Fruit fly (Drosophila melanogaster) whole organism, prepupa: ENCODE results near the gene CG45049.

Experiments
- Blimp-1 ChIP-seq: fragments of 200-800 bp; sonication (Bioruptor generic); optimal IDR thresholded peaks from 3 replicates; lab custom pipeline; 2017; ENCODE audit warnings: missing biosample characterization, missing genetic modification characterization, mild to moderate bottlenecking, moderate library complexity, missing genetic modification reagents
- CG10631 ChIP-seq: fragments of 200-800 bp; sonication (Bioruptor generic); optimal IDR thresholded peaks from 2 replicates; lab custom pipeline; 2016; ENCODE audit warnings: missing biosample characterization, missing genetic modification characterization
- CG10669 ChIP-seq: fragments of 200-800 bp; sonication (Bioruptor generic); optimal IDR thresholded peaks from 3 replicates; lab custom pipeline; 2018; ENCODE audit warnings: missing biosample characterization, mild to moderate bottlenecking, missing genetic modification characterization, moderate library complexity
- CG11294 ChIP-seq: fragments of 200-800 bp; sonication (Bioruptor generic); IDR thresholded peaks from 2 replicates; pipeline ENCODE4 v1.3.6; 2022; ENCODE audit warnings: missing biosample characterization, missing genetic modification characterization
- CG11762 ChIP-seq: fragments of 200-800 bp; sonication (Bioruptor generic); optimal IDR thresholded peaks from 3 replicates; lab custom pipeline; 2016; ENCODE audit warnings: missing biosample characterization, missing genetic modification characterization; ENCODE audit not compliant: insufficient read depth
- CG15336 ChIP-seq: fragments of 200-800 bp; sonication (Bioruptor generic); IDR thresholded peaks from 2 replicates; pipeline ENCODE4 v1.3.6; 2022; ENCODE audit warnings: missing biosample characterization, missing genetic modification characterization
- CG1621 ChIP-seq: fragments of 200-800 bp; sonication (Bioruptor generic); optimal IDR thresholded peaks from 3 replicates; lab custom pipeline; 2018; ENCODE audit warnings: missing biosample characterization, mild to moderate bottlenecking, missing genetic modification characterization
- CG16779 ChIP-seq: fragments of 200-800 bp; sonication (Bioruptor generic); optimal IDR thresholded peaks from 3 replicates; lab custom pipeline; 2017; ENCODE audit warnings: missing biosample characterization, mild to moderate bottlenecking, missing genetic modification characterization
- CG3032 ChIP-seq: fragments of 200-800 bp; optimal IDR thresholded peaks from 2 replicates; lab custom pipeline; 2019; ENCODE audit warnings: missing biosample characterization, mild to moderate bottlenecking, missing genetic modification characterization, moderate library complexity
- CG31627 ChIP-seq: fragments of 200-800 bp; sonication (Bioruptor generic); optimal IDR thresholded peaks from 3 replicates; lab custom pipeline; 2016; ENCODE audit warnings: missing biosample characterization, missing genetic modification characterization
- CG32006 ChIP-seq: fragments of 200-800 bp; sonication (Bioruptor generic); optimal IDR thresholded peaks from 3 replicates; lab custom pipeline; 2017; ENCODE audit warnings: missing biosample characterization, mild to moderate bottlenecking, missing genetic modification characterization
- CG34406 ChIP-seq: fragments of 200-800 bp; sonication (Bioruptor generic); optimal IDR thresholded peaks from 3 replicates; lab custom pipeline; 2016; ENCODE audit warnings: missing biosample characterization, missing genetic modification characterization
- CG3919 ChIP-seq: fragments of 200-800 bp; sonication (Bioruptor generic); optimal IDR thresholded peaks from 3 replicates; lab custom pipeline; 2016; ENCODE audit warnings: missing biosample characterization, missing genetic modification characterization
- CG4318 ChIP-seq: fragments of 200-800 bp; sonication (Bioruptor generic); optimal IDR thresholded peaks from 3 replicates; lab custom pipeline; 2017; ENCODE audit warnings: missing biosample characterization, mild to moderate bottlenecking, missing genetic modification characterization
- CG6163 ChIP-seq: fragments of 200-800 bp; sonication (Bioruptor generic); IDR thresholded peaks from 3 replicates; pipeline ENCODE4 v1.3.6; 2022; ENCODE audit warnings: missing biosample characterization, missing genetic modification characterization
- CG6276 ChIP-seq: fragments of 200-800 bp; sonication (Bioruptor generic); optimal IDR thresholded peaks from 2 replicates; lab custom pipeline; 2017; ENCODE audit warnings: missing biosample characterization, mild to moderate bottlenecking, missing genetic modification characterization
- CG6792 ChIP-seq: fragments of 200-800 bp; sonication (Bioruptor generic); optimal IDR thresholded peaks from 3 replicates; lab custom pipeline; 2016; ENCODE audit warnings: missing biosample characterization, missing genetic modification characterization
- CG6854 ChIP-seq: fragments of 200-800 bp; sonication (Bioruptor generic); optimal IDR thresholded peaks from 2 replicates; lab custom pipeline; 2017; ENCODE audit warnings: missing biosample characterization, mild to moderate bottlenecking, missing genetic modification characterization
- CG7368 ChIP-seq: fragments of 200-800 bp; sonication (Bioruptor generic); optimal IDR thresholded peaks from 3 replicates; lab custom pipeline; 2016; ENCODE audit warnings: missing biosample characterization, missing genetic modification characterization
- CG8119 ChIP-seq: fragments of 200-800 bp; sonication (Bioruptor generic); IDR thresholded peaks from 3 replicates; pipeline ENCODE4 v1.3.6; 2022; ENCODE audit warnings: missing biosample characterization, missing genetic modification characterization
- CG8319 ChIP-seq: fragments of 200-800 bp; sonication (Bioruptor generic); optimal IDR thresholded peaks from 3 replicates; lab custom pipeline; 2016; ENCODE audit warnings: missing biosample characterization, missing genetic modification characterization
- CG8632 ChIP-seq: fragments of 200-800 bp; sonication (Bioruptor generic); optimal IDR thresholded peaks from 3 replicates; lab custom pipeline; 2016; ENCODE audit warnings: missing biosample characterization, missing genetic modification characterization
- CG9139 ChIP-seq: fragments of 200-800 bp; sonication (Bioruptor generic); optimal IDR thresholded peaks from 3 replicates; lab custom pipeline; 2017; ENCODE audit warnings: missing biosample characterization, mild to moderate bottlenecking, missing genetic modification characterization
- Eip75B ChIP-seq: fragments of 200-800 bp; sonication (Bioruptor generic); optimal IDR thresholded peaks from 3 replicates; lab custom pipeline; 2016; ENCODE audit warnings: missing biosample characterization, missing genetic modification characterization
- Eip78C ChIP-seq: fragments of 200-800 bp; sonication (Bioruptor generic); peaks from one replicate; lab custom pipeline; 2016; ENCODE audit warnings: missing biosample characterization, missing genetic modification characterization
- Eip93F ChIP-seq: fragments of 200-800 bp; sonication (Bioruptor generic); optimal IDR thresholded peaks from 2 replicates; lab custom pipeline; 2016; ENCODE audit warnings: missing biosample characterization, mild to moderate bottlenecking, missing genetic modification characterization
- Ets96B ChIP-seq: fragments of 200-800 bp; optimal IDR thresholded peaks from 2 replicates; lab custom pipeline; 2019; ENCODE audit warnings: missing biosample characterization, mild to moderate bottlenecking, missing genetic modification characterization, moderate library complexity
- Gug ChIP-seq: fragments of 200-800 bp; sonication (Bioruptor generic); IDR thresholded peaks from 2 replicates; pipeline ENCODE4 v1.3.6; 2022; ENCODE audit warnings: missing biosample characterization, missing genetic modification characterization
- Hr38 ChIP-seq: sonication (Bioruptor generic); optimal IDR thresholded peaks from 2 replicates; lab custom pipeline; 2016; ENCODE audit warnings: missing biosample characterization, missing genetic modification characterization
- Hr39 ChIP-seq: fragments of 200-800 bp; sonication (Bioruptor generic); optimal IDR thresholded peaks from 2 replicates; lab custom pipeline; 2016; ENCODE audit warnings: missing biosample characterization, missing genetic modification characterization
- Hr4 ChIP-seq: fragments of 200-800 bp; sonication (Bioruptor generic); optimal IDR thresholded peaks from 3 replicates; lab custom pipeline; 2016; ENCODE audit warnings: missing biosample characterization, missing genetic modification characterization
- Met ChIP-seq: fragments of 200-800 bp; sonication (Bioruptor generic); optimal IDR thresholded peaks from 3 replicates; lab custom pipeline; 2016; ENCODE audit warnings: missing biosample characterization, missing genetic modification characterization
- OdsH ChIP-seq: fragments of 200-800 bp; sonication (Bioruptor generic); optimal IDR thresholded peaks from 3 replicates; lab custom pipeline; 2016; ENCODE audit warnings: missing biosample characterization, missing genetic modification characterization
- Smox ChIP-seq: fragments of 200-800 bp; sonication (Bioruptor generic); optimal IDR thresholded peaks from 3 replicates; lab custom pipeline; 2016; ENCODE audit warnings: missing biosample characterization, missing genetic modification characterization
- Sox102F ChIP-seq: fragments of 200-800 bp; sonication (Bioruptor generic); optimal IDR thresholded peaks from 2 replicates; lab custom pipeline; 2016; ENCODE audit warnings: missing biosample characterization, mild to moderate bottlenecking, missing genetic modification characterization
- Sox15 ChIP-seq: fragments of 200-800 bp; sonication (Bioruptor generic); optimal IDR thresholded peaks from 3 replicates; lab custom pipeline; 2016; ENCODE audit warnings: missing biosample characterization, missing genetic modification characterization
- achi ChIP-seq: fragments of 200-800 bp; sonication (Bioruptor generic); optimal IDR thresholded peaks from 3 replicates; lab custom pipeline; 2016; ENCODE audit warnings: missing biosample characterization, missing genetic modification characterization
- dac ChIP-seq: fragments of 200-800 bp; sonication (Bioruptor generic); optimal IDR thresholded peaks from 2 replicates; lab custom pipeline; 2017; ENCODE audit warnings: missing biosample characterization, mild to moderate bottlenecking, missing genetic modification characterization
- dsx ChIP-seq: fragments of 200-800 bp; optimal IDR thresholded peaks from 3 replicates; lab custom pipeline; 2019; ENCODE audit warnings: missing biosample characterization, mild to moderate bottlenecking, missing genetic modification characterization, moderate library complexity; ENCODE audit not compliant: poor library complexity, severe bottlenecking
- eg ChIP-seq: fragments of 200-800 bp; sonication (Bioruptor generic); IDR thresholded peaks from 3 replicates; pipeline ENCODE4 v1.3.6; 2022; ENCODE audit warnings: missing biosample characterization, missing genetic modification characterization
- esn ChIP-seq: fragments of 200-800 bp; sonication (Bioruptor generic); optimal IDR thresholded peaks from 2 replicates; lab custom pipeline; 2016; ENCODE audit warnings: missing biosample characterization, mild to moderate bottlenecking, missing genetic modification characterization, moderate library complexity
- fd59A ChIP-seq: fragments of 200-800 bp; sonication (Bioruptor generic); optimal IDR thresholded peaks from 2 replicates; lab custom pipeline; 2017; ENCODE audit warnings: missing biosample characterization, mild to moderate bottlenecking, missing genetic modification characterization, missing genetic modification reagents
- fd85E ChIP-seq: fragments of 200-800 bp; sonication (Bioruptor generic); optimal IDR thresholded peaks from 3 replicates; lab custom pipeline; 2016; ENCODE audit warnings: missing biosample characterization, missing genetic modification characterization
- fkh ChIP-seq: fragments of 200-800 bp; sonication (Bioruptor generic); optimal IDR thresholded peaks from 3 replicates; lab custom pipeline; 2017; ENCODE audit warnings: missing biosample characterization, mild to moderate bottlenecking, missing genetic modification characterization, moderate library complexity
- lz ChIP-seq: fragments of 200-800 bp; sonication (Bioruptor generic); optimal IDR thresholded peaks from 3 replicates; lab custom pipeline; 2016; ENCODE audit warnings: missing biosample characterization, missing genetic modification characterization
- pdm3 ChIP-seq: fragments of 200-800 bp; sonication (Bioruptor generic); optimal IDR thresholded peaks from 3 replicates; lab custom pipeline; 2016; ENCODE audit warnings: missing biosample characterization, missing genetic modification characterization
- salr ChIP-seq, 2 experiments: fragments of 200-800 bp; sonication (Bioruptor generic); optimal IDR thresholded peaks; 3 replicates each; lab custom pipeline; 2016 to 2018; ENCODE audit warnings: missing biosample characterization in 2 of 2, missing genetic modification characterization in 2 of 2, mild to moderate bottlenecking in 1 of 2
- spab ChIP-seq: fragments of 200-800 bp; sonication (Bioruptor generic); optimal IDR thresholded peaks from 2 replicates; lab custom pipeline; 2017; ENCODE audit warnings: missing biosample characterization, mild to moderate bottlenecking, missing genetic modification characterization, missing genetic modification reagents
- svp ChIP-seq: fragments of 200-800 bp; sonication (Bioruptor generic); peaks from one replicate; lab custom pipeline; 2016; ENCODE audit warnings: missing biosample characterization, missing genetic modification characterization
- vri ChIP-seq: fragments of 200-800 bp; sonication (Bioruptor generic); optimal IDR thresholded peaks from 3 replicates; lab custom pipeline; 2016; ENCODE audit warnings: missing biosample characterization, mild to moderate bottlenecking, missing genetic modification characterization

Gene CG45049

DNA sequence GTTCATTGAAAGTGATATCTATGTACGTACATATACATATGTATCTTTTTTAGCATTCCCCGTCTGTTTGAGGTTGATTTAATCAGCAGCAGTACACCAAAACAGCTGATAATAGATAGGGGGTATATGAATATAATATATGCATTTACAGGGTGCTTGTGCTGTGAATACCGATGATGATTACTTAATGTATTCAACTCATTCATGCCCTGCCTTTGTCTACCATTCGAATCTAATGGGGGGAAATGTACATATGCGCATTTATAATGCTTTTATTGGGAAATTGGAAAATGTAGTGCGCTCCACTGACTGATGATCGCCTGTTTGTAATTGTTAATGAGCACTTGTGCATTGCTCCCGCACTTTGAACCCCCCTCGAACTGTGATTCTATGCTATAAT is 53.4 kb downstream of the CG45049 start:
- no peak for TF ChIP-seq Hr4 (GFP tag; lab: Kevin White, UChicago)
- TF ChIP-seq svp (GFP tag; lab: Kevin White, UChicago) = peak; percentile 58
- no peak for TF ChIP-seq spab (GFP tag; lab: Kevin White, UChicago)
- no peak for TF ChIP-seq Met (GFP tag; lab: Kevin White, UChicago)

DNA sequence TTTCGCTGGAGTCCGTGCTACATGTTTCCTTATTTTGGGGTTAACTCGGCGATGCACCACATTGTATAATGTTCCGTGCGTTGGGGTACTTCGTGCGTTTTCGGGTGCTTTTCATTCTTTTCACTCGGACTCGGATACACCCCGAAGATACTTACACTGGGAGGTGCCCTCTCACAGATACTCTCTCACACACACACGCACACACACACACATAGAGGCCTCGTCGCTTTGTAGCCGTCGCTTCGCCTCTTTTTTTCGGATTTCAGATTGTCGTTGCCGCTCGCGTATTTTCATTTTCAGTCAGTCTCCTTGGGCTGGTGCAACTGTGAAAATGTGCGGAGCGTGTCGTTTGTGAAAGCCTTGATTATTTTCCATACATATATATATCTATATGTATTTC is 54.6 kb downstream of the CG45049 start:
- TF ChIP-seq CG31627 (GFP tag; lab: Kevin White, UChicago) (no peak), CG6276 (GFP tag; lab: Kevin White, UChicago) (peak; percentile 54), Met (GFP tag; lab: Kevin White, UChicago) (no peak), salr (GFP tag; optimal IDR thresholded peaks at IDR 0.05; lab: Kevin White, UChicago) (no peak), spab (GFP tag; lab: Kevin White, UChicago) (no peak), CG11762 (GFP tag; lab: Kevin White, UChicago) (no peak), fkh (no peak), fd59A (GFP tag; lab: Kevin White, UChicago) (no peak), CG7368 (GFP tag; lab: Kevin White, UChicago) (no peak), CG6163 (GFP tag; lab: Robert Waterston, UW) (peak; percentile 86), achi (GFP tag; lab: Kevin White, UChicago) (peak; percentile 32), dac (no peak), lz (no peak), eg (peak; percentile 78; the same call in 2 of the 3 replicates), CG1621 (no peak), CG16779 (peak; percentile 22), CG11294 (GFP tag; lab: Robert Waterston, UW) (peak; percentile 59; the same call in 1 of the 2 replicates), Hr38 (GFP tag; lab: Kevin White, UChicago) (no peak), Eip78C (GFP tag; lab: Kevin White, UChicago) (peak; percentile 76), CG4318 (GFP tag; lab: Kevin White, UChicago) (no peak), Eip93F (peak; percentile 87), OdsH (GFP tag; lab: Kevin White, UChicago) (no peak), Eip75B (GFP tag; lab: Kevin White, UChicago) (peak; percentile 6), CG3032 (tag; lab: Kevin White, UChicago) (no peak), CG8319 (GFP tag; lab: Kevin White, UChicago) (no peak), CG32006 (GFP tag; lab: Kevin White, UChicago) (peak; percentile 7), Ets96B (tag; lab: Kevin White, UChicago) (peak; percentile 7), CG8632 (GFP tag; lab: Kevin White, UChicago) (no peak), Sox15 (GFP tag; lab: Kevin White, UChicago) (no peak), Gug (peak; percentile 45; the same call in 1 of the 2 replicates), fd85E (GFP tag; lab: Kevin White, UChicago) (peak; percentile 79), CG15336 (peak; percentile 79), CG34406 (GFP tag; lab: Kevin White, UChicago) (peak; percentile 16), Hr39 (GFP tag; lab: Kevin White, UChicago) (no peak), CG3919 (GFP tag; lab: Kevin White, UChicago) (peak; percentile 42), pdm3 (peak; percentile 11), CG8119 (GFP tag; lab: Robert Waterston, UW) (peak; percentile 73), dsx (GFP tag; lab: Kevin White, UChicago) (peak; percentile 71), Smox (peak; percentile 33), CG10669 (GFP tag; lab: Kevin White, UChicago) (no peak), esn (peak; percentile 48), CG6854 (peak; percentile 58), Sox102F (GFP tag; lab: Kevin White, UChicago) (peak; percentile 74), CG6792 (GFP tag; lab: Kevin White, UChicago) (peak; percentile 7), CG10631 (GFP tag; lab: Kevin White, UChicago) (no peak), vri (GFP tag; lab: Kevin White, UChicago) (peak; percentile 63), CG9139 (GFP tag; lab: Kevin White, UChicago) (peak; percentile 49), Blimp-1 (GFP tag; lab: Kevin White, UChicago) (no peak)
